Worm (Caenorhabditis elegans): ENCODE data around the gene C17A2.2.

C17A2.2 gene

ce11 chrII:3877127-3877526, 31.0 kb downstream of the C17A2.2 start, which contains the start of gene nep-3:
Gene nep-3, minus strand, starts transcription at chrII:3877227.
- TF ChIP-seq unc-120 (tag; optimal IDR thresholded peaks at IDR 0.05; ENCODE audit: poor library complexity, severe bottlenecking) (no peak), zip-8 (tag; optimal IDR thresholded peaks at IDR 0.05) (no peak)

ce11 chrII:3877874-3878273, 31.7 kb downstream of the C17A2.2 start, which contains the start of gene sdz-7:
Gene sdz-7, minus strand, starts transcription at chrII:3877974.
- no peak for TF ChIP-seq lin-32 (GFP tag; optimal IDR thresholded peaks at IDR 0.05)
- TF ChIP-seq lsy-2 (tag; optimal IDR thresholded peaks at IDR 0.05), result no peak
- no peak for TF ChIP-seq hlh-1 (tag; optimal IDR thresholded peaks at IDR 0.05)
- TF ChIP-seq mls-2 (tag; optimal IDR thresholded peaks at IDR 0.05), result no peak
- TF ChIP-seq nhr-237 (tag; optimal IDR thresholded peaks at IDR 0.05), result no peak
- no peak for TF ChIP-seq lin-13 (tag; optimal IDR thresholded peaks at IDR 0.05)
- TF ChIP-seq unc-39 (tag; optimal IDR thresholded peaks at IDR 0.05), result no peak
- TF ChIP-seq sptf-1 (tag; optimal IDR thresholded peaks at IDR 0.05), result no peak
- no peak for TF ChIP-seq sem-2 (GFP tag; optimal IDR thresholded peaks at IDR 0.05)
- TF ChIP-seq ceh-43 (GFP tag; optimal IDR thresholded peaks at IDR 0.05), result no peak
- no peak for TF ChIP-seq bed-3 (GFP tag; optimal IDR thresholded peaks at IDR 0.05)
- no peak for TF ChIP-seq ces-1 (GFP tag; optimal IDR thresholded peaks at IDR 0.05)
- TF ChIP-seq ceh-39 (tag; optimal IDR thresholded peaks at IDR 0.05), result no peak
- TF ChIP-seq tbx-8 (GFP tag; optimal IDR thresholded peaks at IDR 0.05), result no peak
- no peak for TF ChIP-seq nhr-76 (tag; optimal IDR thresholded peaks at IDR 0.05)
- TF ChIP-seq nhr-2 (tag; optimal IDR thresholded peaks at IDR 0.05), result no peak
- TF ChIP-seq mep-1 (tag; optimal IDR thresholded peaks at IDR 0.05), result no peak

DNA sequence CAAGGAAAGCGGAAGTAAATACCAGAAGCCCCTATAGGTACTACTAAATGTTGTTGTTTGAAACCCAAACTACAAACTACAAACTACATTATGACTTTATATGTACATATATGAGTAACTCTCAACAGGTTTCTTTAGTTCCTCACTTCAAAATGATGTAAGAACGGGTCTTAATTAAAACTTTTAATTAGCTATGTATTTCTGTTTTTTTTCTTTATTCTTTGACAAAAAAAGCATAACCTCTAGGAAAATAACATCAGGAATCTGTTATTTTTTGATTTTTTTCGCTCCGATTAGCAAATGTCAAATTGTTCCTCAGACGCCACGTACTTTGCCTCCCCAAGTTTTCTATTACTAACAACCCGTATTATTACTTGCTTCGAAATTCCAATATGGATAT, 32.2 kb downstream of the C17A2.2 start, which contains the start of gene srh-250:
Gene srh-250 (plus strand): TSS at position 301 of the 400 bp plus-strand sequence.
- no peak for TF ChIP-seq unc-39 (tag; optimal IDR thresholded peaks at IDR 0.05)
- TF ChIP-seq lsy-2 (tag; optimal IDR thresholded peaks at IDR 0.05), result no peak
- TF ChIP-seq lin-32 (GFP tag; optimal IDR thresholded peaks at IDR 0.05), result no peak
- TF ChIP-seq mab-5 (tag; optimal IDR thresholded peaks at IDR 0.05), result no peak
- no peak for TF ChIP-seq zip-8 (tag; optimal IDR thresholded peaks at IDR 0.05)
- no peak for TF ChIP-seq ham-2 (GFP tag; optimal IDR thresholded peaks at IDR 0.05)
- TF ChIP-seq sem-2 (GFP tag; optimal IDR thresholded peaks at IDR 0.05), result no peak
- TF ChIP-seq M03D4.4 (tag; optimal IDR thresholded peaks at IDR 0.05), result no peak
- no peak for TF ChIP-seq cnd-1 (tag; optimal IDR thresholded peaks at IDR 0.05)
- TF ChIP-seq nhr-28 (tag; optimal IDR thresholded peaks at IDR 0.05), result no peak

ce11 chrII:3879945-3880344, 33.8 kb downstream of the C17A2.2 start, which contains the start of gene nhr-166:
Gene nhr-166, plus strand, starts transcription at chrII:3880245.
- TF ChIP-seq nhr-237 (tag; optimal IDR thresholded peaks at IDR 0.05), result no peak
- TF ChIP-seq ceh-43 (GFP tag; optimal IDR thresholded peaks at IDR 0.05), result no peak
- no peak for TF ChIP-seq tbx-8 (GFP tag; optimal IDR thresholded peaks at IDR 0.05)
- TF ChIP-seq M03D4.4 (tag; optimal IDR thresholded peaks at IDR 0.05), result no peak
- no peak for TF ChIP-seq ztf-11 (tag; optimal IDR thresholded peaks at IDR 0.05)
- no peak for TF ChIP-seq zip-8 (tag; optimal IDR thresholded peaks at IDR 0.05)
- no peak for TF ChIP-seq unc-120 (tag; optimal IDR thresholded peaks at IDR 0.05; ENCODE audit: poor library complexity, severe bottlenecking)
- no peak for TF ChIP-seq flh-1 (GFP tag; optimal IDR thresholded peaks at IDR 0.05)
- no peak for TF ChIP-seq lin-32 (GFP tag; optimal IDR thresholded peaks at IDR 0.05)
- no peak for TF ChIP-seq sptf-1 (tag; optimal IDR thresholded peaks at IDR 0.05)
- TF ChIP-seq sem-2 (GFP tag; optimal IDR thresholded peaks at IDR 0.05), result no peak
- no peak for TF ChIP-seq elt-1 (tag; optimal IDR thresholded peaks at IDR 0.05; ENCODE audit: borderline replicate concordance, insufficient read depth)
- no peak for TF ChIP-seq drap-1 (GFP tag; optimal IDR thresholded peaks at IDR 0.05)
- no peak for TF ChIP-seq ces-1 (GFP tag; optimal IDR thresholded peaks at IDR 0.05)

ce11 chrII:3891124-3891523, 45.0 kb downstream of the C17A2.2 start, which contains the start of gene F53C3.8:
Gene F53C3.8, plus strand, starts transcription at chrII:3891424.
- TF ChIP-seq nhr-76 (tag; optimal IDR thresholded peaks at IDR 0.05) (no peak), elt-3 (tag; optimal IDR thresholded peaks at IDR 0.05) (no peak), drap-1 (GFP tag; optimal IDR thresholded peaks at IDR 0.05) (no peak), tbx-8 (GFP tag; optimal IDR thresholded peaks at IDR 0.05) (no peak), M03D4.4 (tag; optimal IDR thresholded peaks at IDR 0.05) (no peak), ceh-83 (GFP tag; optimal IDR thresholded peaks at IDR 0.05) (no peak), ztf-11 (tag; optimal IDR thresholded peaks at IDR 0.05) (no peak), nhr-237 (tag; optimal IDR thresholded peaks at IDR 0.05) (no peak), bed-3 (GFP tag; optimal IDR thresholded peaks at IDR 0.05) (no peak), sptf-1 (tag; optimal IDR thresholded peaks at IDR 0.05) (no peak), pha-4 (tag; optimal IDR thresholded peaks at IDR 0.05) (no peak), ceh-43 (GFP tag; optimal IDR thresholded peaks at IDR 0.05) (no peak), snpc-4 (tag; optimal IDR thresholded peaks at IDR 0.05) (no peak), hlh-1 (tag; optimal IDR thresholded peaks at IDR 0.05) (no peak), zip-8 (tag; optimal IDR thresholded peaks at IDR 0.05) (no peak)

Measured in whole organism, mixed stage, embryonic.